Fruit fly (Drosophila melanogaster): ENCODE data around the gene CG13919.

DNA sequence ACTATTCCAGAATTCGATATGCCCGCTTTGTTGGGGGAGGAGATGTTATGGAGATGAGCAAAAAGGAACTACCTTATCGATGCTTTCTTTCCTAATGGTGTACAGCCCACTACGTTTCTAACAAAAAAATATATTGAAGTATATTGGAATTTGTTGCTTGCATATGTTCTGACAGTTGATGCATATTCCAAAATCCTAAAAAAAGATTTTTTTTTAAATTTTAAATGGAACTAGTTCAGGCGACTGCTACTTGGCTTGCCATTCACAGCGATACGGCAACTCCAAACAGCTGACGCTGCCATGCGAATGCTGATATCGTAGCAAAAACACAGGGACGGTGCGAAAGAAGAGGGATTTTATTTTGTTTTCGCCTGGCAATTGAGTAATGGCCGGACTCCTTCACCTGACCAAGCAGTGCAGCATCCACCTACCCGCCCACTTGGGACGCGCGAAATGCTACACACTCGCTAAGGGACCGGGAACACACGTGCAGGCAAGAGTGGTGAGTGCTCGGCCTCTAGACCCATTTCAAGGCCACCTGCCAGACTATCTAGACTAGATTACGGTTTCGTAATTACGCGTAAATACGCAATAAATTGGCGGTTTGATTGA lies 27.0 kb upstream of the CG13919 start, which contains the start of the genes CG13926, ABCB7 and CG33230:
- TF ChIP-seq CG8478 (optimal IDR thresholded peaks at IDR 0.05) = no peak
- no peak for TF ChIP-seq CTCF (optimal IDR thresholded peaks at IDR 0.05)
